Fruit fly (Drosophila melanogaster): ENCODE data around the gene r.

DNA sequence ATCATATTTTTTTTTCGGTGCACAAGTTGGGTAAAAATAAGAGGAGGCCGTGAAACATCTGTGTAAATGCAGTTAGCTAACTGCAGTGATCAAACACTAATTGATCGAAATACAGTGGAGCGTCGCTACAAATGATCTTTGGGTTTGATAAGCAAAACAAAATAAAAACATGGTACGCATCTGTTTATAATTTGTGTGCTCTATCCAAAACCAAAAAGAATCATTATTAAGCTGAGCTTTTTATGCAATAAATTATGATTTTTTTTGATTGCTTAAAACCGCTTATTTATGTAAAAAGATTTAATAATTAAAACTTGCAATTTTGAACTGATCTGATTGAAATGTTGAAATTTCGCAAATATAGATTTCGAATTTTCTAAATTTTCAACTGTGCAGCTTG, 15.1 kb downstream of the r start:
- TF ChIP-seq cnc (optimal IDR thresholded peaks at IDR 0.05) (no peak), cic (GFP tag; optimal IDR thresholded peaks at IDR 0.05) (no peak), toe (GFP tag; optimal IDR thresholded peaks at IDR 0.05) (no peak), tj (GFP tag; optimal IDR thresholded peaks at IDR 0.05) (no peak), ovo (GFP tag; optimal IDR thresholded peaks at IDR 0.05) (no peak), CG5204 (GFP tag; optimal IDR thresholded peaks at IDR 0.05) (no peak)
